Worm (Caenorhabditis elegans): ENCODE measurements around the gene wee-1.3.

The wee-1.3 gene

DNA sequence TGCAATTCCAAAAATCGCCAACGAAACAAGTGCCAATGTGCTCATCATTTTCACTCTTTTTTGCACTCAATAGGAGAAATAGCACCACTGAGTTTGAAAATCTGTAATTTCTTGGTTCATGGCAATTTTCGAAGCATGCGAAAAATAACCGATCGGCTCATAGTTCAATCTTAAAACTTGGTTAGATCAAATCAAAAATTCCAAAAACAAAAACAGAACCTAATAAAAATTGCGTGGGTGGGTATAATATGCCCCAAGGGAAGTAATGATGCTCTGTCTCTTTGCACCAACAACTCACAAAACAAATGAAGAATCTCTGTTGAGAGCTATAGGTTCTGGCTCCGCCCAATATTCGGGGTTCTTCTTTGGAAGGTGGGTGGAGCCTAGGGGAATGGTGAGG, 24.4 kb downstream of the wee-1.3 start, which contains the start of gene nlp-11:
nlp-11 (minus strand) TSS at position 101 of the 400 bp plus-strand sequence.
- TF ChIP-seq fos-1 (tag; optimal IDR thresholded peaks at IDR 0.05) = no peak
- no peak for TF ChIP-seq ceh-16 (tag; optimal IDR thresholded peaks at IDR 0.05)
- TF ChIP-seq sma-9 (GFP tag; optimal IDR thresholded peaks at IDR 0.05) = no peak
- no peak for TF ChIP-seq sma-9 (tag; optimal IDR thresholded peaks at IDR 0.05)
- no peak for TF ChIP-seq ama-1 (optimal IDR thresholded peaks at IDR 0.05)
- TF ChIP-seq Y55F3AM.14 (GFP tag; optimal IDR thresholded peaks at IDR 0.05) = no peak

ce11 chrII:9690067-9690632, 26.1 kb downstream of the wee-1.3 start:
- TF ChIP-seq C34F6.9 (tag; optimal IDR thresholded peaks at IDR 0.05) (peak; percentile 21), crh-2 (tag; optimal IDR thresholded peaks at IDR 0.05) (peak; percentile 48), lsy-2 (tag; optimal IDR thresholded peaks at IDR 0.05) (peak in 1 of 2 experiments; percentile 10), elt-1 (tag; optimal IDR thresholded peaks at IDR 0.05) (no peak), nhr-25 (tag; optimal IDR thresholded peaks at IDR 0.05) (no peak), egl-27 (tag; optimal IDR thresholded peaks at IDR 0.05) (peak; percentile 33), sma-9 (GFP tag; optimal IDR thresholded peaks at IDR 0.05) (peak; percentile 9), sma-9 (tag; optimal IDR thresholded peaks at IDR 0.05) (no peak)

DNA sequence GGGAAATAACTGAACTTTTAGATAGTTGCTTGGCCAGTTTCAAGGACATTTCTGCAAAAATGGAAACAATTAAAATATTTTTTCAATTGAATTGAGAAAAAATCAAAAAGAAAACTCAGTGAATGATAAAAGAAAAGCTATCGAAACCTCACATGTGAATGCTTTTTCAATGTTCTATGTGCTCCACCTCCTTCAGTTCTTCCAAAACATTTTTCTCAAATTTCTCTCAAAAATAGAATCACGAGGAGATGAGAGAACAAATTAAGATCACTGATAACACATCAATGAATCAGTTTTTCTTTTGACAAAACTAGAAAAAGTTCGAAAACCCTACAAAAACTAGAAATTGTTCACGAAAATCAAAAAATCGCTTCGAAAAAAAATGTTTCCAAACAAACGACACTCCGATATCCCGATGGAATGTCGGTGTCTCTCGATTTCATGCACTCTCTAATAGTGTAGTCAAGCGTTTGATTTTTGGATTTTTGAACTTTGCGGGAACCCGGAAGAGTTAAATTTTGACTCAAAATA, 29.5 kb downstream of the wee-1.3 start, which contains the start of gene ZK1320.9:
ZK1320.9 (minus strand) TSS at position 51 of the 531 bp plus-strand sequence.
- TF ChIP-seq egl-27 (tag; optimal IDR thresholded peaks at IDR 0.05) = no peak
- TF ChIP-seq gmeb-1 (tag; optimal IDR thresholded peaks at IDR 0.05) = peak; percentile 28
- TF ChIP-seq ama-1 (optimal IDR thresholded peaks at IDR 0.05) = no peak
- peak; percentile 34 for TF ChIP-seq nhr-129 (tag; optimal IDR thresholded peaks at IDR 0.05)
- no peak for TF ChIP-seq R02D3.7 (tag; optimal IDR thresholded peaks at IDR 0.05)
- TF ChIP-seq mdl-1 (tag; optimal IDR thresholded peaks at IDR 0.05) = no peak
- no peak for TF ChIP-seq aly-2 (tag; optimal IDR thresholded peaks at IDR 0.05)
- TF ChIP-seq elt-3 (tag; optimal IDR thresholded peaks at IDR 0.05) = no peak
- no peak for TF ChIP-seq nhr-10 (tag; optimal IDR thresholded peaks at IDR 0.05)
- TF ChIP-seq nhr-12 (tag; optimal IDR thresholded peaks at IDR 0.05) = no peak
- TF ChIP-seq ceh-16 (tag; optimal IDR thresholded peaks at IDR 0.05) = no peak
- TF ChIP-seq nhr-25 (tag; optimal IDR thresholded peaks at IDR 0.05) = no peak
- no peak for TF ChIP-seq dmd-4 (tag; optimal IDR thresholded peaks at IDR 0.05)
- TF ChIP-seq skn-1 (tag; optimal IDR thresholded peaks at IDR 0.05) = no peak
- no peak for TF ChIP-seq nhr-21 (tag; optimal IDR thresholded peaks at IDR 0.05)
- TF ChIP-seq Y55F3AM.14 (GFP tag; optimal IDR thresholded peaks at IDR 0.05) = no peak
- no peak for TF ChIP-seq F13H6.1 (tag; optimal IDR thresholded peaks at IDR 0.05)
- TF ChIP-seq snpc-4 (tag; optimal IDR thresholded peaks at IDR 0.05) = no peak
- TF ChIP-seq C34F6.9 (tag; optimal IDR thresholded peaks at IDR 0.05) = peak; percentile 19
- no peak for TF ChIP-seq lin-13 (GFP tag; optimal IDR thresholded peaks at IDR 0.05)
- no peak for TF ChIP-seq ceh-82 (tag; optimal IDR thresholded peaks at IDR 0.05)
- TF ChIP-seq unc-55 (GFP tag; optimal IDR thresholded peaks at IDR 0.05) = peak; percentile 25
- no peak for TF ChIP-seq peb-1 (tag; optimal IDR thresholded peaks at IDR 0.05)
- no peak for TF ChIP-seq mab-5 (tag; optimal IDR thresholded peaks at IDR 0.05)
- TF ChIP-seq lin-11 (tag; optimal IDR thresholded peaks at IDR 0.05) = no peak
- TF ChIP-seq sma-3 (GFP tag; optimal IDR thresholded peaks at IDR 0.05) = no peak
- TF ChIP-seq nhr-6 (tag; optimal IDR thresholded peaks at IDR 0.05) = no peak
- TF ChIP-seq unc-62 (GFP tag; optimal IDR thresholded peaks at IDR 0.05) = no peak
- no peak for TF ChIP-seq ztf-1 (GFP tag; conservative IDR thresholded peaks at IDR 0.05)
- no peak for TF ChIP-seq mbf-1 (tag; optimal IDR thresholded peaks at IDR 0.05)
- no peak for TF ChIP-seq ztf-4 (tag; optimal IDR thresholded peaks at IDR 0.05)
- no peak for TF ChIP-seq zag-1 (tag; optimal IDR thresholded peaks at IDR 0.05)
- TF ChIP-seq elt-1 (tag; optimal IDR thresholded peaks at IDR 0.05) = no peak
- no peak for TF ChIP-seq nhr-77 (tag; optimal IDR thresholded peaks at IDR 0.05)
- no peak for TF ChIP-seq unc-39 (tag; optimal IDR thresholded peaks at IDR 0.05)
- TF ChIP-seq sma-9 (GFP tag; optimal IDR thresholded peaks at IDR 0.05) = peak; percentile 33
- no peak for TF ChIP-seq sma-9 (tag; optimal IDR thresholded peaks at IDR 0.05)
- no peak for TF ChIP-seq nhr-23 (tag; optimal IDR thresholded peaks at IDR 0.05)
- no peak for TF ChIP-seq nhr-237 (tag; optimal IDR thresholded peaks at IDR 0.05)
- no peak for TF ChIP-seq sem-4 (tag; optimal IDR thresholded peaks at IDR 0.05)
- TF ChIP-seq ztf-11 (tag; optimal IDR thresholded peaks at IDR 0.05) = no peak
- TF ChIP-seq lsy-2 (tag; optimal IDR thresholded peaks at IDR 0.05) = peak in 1 of 2 experiments; percentile 46
- TF ChIP-seq alr-1 (tag; optimal IDR thresholded peaks at IDR 0.05) = no peak
- no peak for TF ChIP-seq blmp-1 (tag; optimal IDR thresholded peaks at IDR 0.05; ENCODE audit: insufficient read depth)
- no peak for TF ChIP-seq lin-39 (tag; optimal IDR thresholded peaks at IDR 0.05)
- TF ChIP-seq fos-1 (tag; optimal IDR thresholded peaks at IDR 0.05) = peak; percentile 47
- peak; percentile 8 for TF ChIP-seq crh-2 (tag; optimal IDR thresholded peaks at IDR 0.05)
- TF ChIP-seq ZK546.5 (tag; optimal IDR thresholded peaks at IDR 0.05) = no peak
- no peak for TF ChIP-seq nhr-11 (tag; optimal IDR thresholded peaks at IDR 0.05)
